Fruit fly (Drosophila melanogaster) whole organism, wandering third instar larva: ENCODE data around the gene amos.

Source experiments
- Hr78 ChIP-seq: fragments of >200 bp; optimal IDR thresholded peaks from 2 replicates; lab custom pipeline; 2017; ENCODE audit warnings: missing biosample characterization, missing genetic modification characterization
- N ChIP-seq: fragments of >200 bp; optimal IDR thresholded peaks from 2 replicates; lab custom pipeline; 2018; ENCODE audit warnings: missing biosample characterization, missing external identifiers, missing genetic modification characterization
- OdsH ChIP-seq: fragments of 200-800 bp; sonication (Bioruptor generic); optimal IDR thresholded peaks from 2 replicates; lab custom pipeline; 2016; ENCODE audit warnings: missing biosample characterization, mild to moderate bottlenecking, missing genetic modification characterization
- foxo ChIP-seq, 2 experiments: fragments of 200-800 bp; sonication (Bioruptor generic); optimal IDR thresholded peaks; 2 replicates in 1 of 2; 3 replicates in 1 of 2; lab custom pipeline; 2016 to 2017; ENCODE audit warnings: missing biosample characterization in 2 of 2, missing genetic modification characterization in 2 of 2
- h ChIP-seq: fragments of 200-800 bp; sonication (Bioruptor generic); optimal IDR thresholded peaks from 3 replicates; lab custom pipeline; 2016; ENCODE audit warnings: missing biosample characterization, mild to moderate bottlenecking, missing genetic modification characterization
- psq ChIP-seq: fragments of 200-800 bp; sonication (Bioruptor generic); optimal IDR thresholded peaks from 3 replicates; lab custom pipeline; 2017; ENCODE audit warnings: missing biosample characterization, mild to moderate bottlenecking, missing genetic modification characterization, moderate library complexity
- rgr ChIP-seq: fragments of 200-800 bp; sonication (Bioruptor generic); optimal IDR thresholded peaks from 3 replicates; lab custom pipeline; 2016; ENCODE audit warnings: missing biosample characterization, mild to moderate bottlenecking, missing genetic modification characterization
- tai ChIP-seq: sonication (Bioruptor generic); optimal IDR thresholded peaks from 2 replicates; lab custom pipeline; 2016; ENCODE audit warnings: missing biosample characterization, missing genetic modification characterization
- usp ChIP-seq: fragments of >200 bp; optimal IDR thresholded peaks from 2 replicates; lab custom pipeline; 2017; ENCODE audit warnings: missing biosample characterization, missing genetic modification characterization

- TF ChIP-seq tai (GFP tag; lab: Kevin White, UChicago) (no peak), N (GFP tag; lab: Kevin White, UChicago) (no peak), psq (GFP tag; lab: Kevin White, UChicago) (no peak), foxo (GFP tag; optimal IDR thresholded peaks at IDR 0.05; lab: Kevin White, UChicago) (no peak), usp (GFP tag; lab: Kevin White, UChicago) (no peak), h (GFP tag; lab: Kevin White, UChicago) (no peak), rgr (GFP tag; lab: Kevin White, UChicago) (no peak), Hr78 (no peak), OdsH (no peak)
Observed at dm6 chr2L:18556384-18556783, 40.3 kb downstream of the amos start.
